Worm (Caenorhabditis elegans) whole organism, young adult: Measurements from ENCODE around the gene ceh-63.

Source experiments
- B0035.1 ChIP-seq: sonication (generic microtip); optimal IDR thresholded peaks from 2 replicates; lab custom pipeline; 2016; ENCODE audit warnings: missing genetic modification characterization, mild to moderate bottlenecking, missing compliant biosample characterization, missing genotype, missing genetic modification reagents
- B0336.3 ChIP-seq: fragments of 200-800 bp; sonication (Bioruptor generic); IDR thresholded peaks from 2 replicates; pipeline ENCODE4 v1.3.6; 2022; ENCODE audit warnings: missing genetic modification characterization, missing compliant biosample characterization
- F23B12.7 ChIP-seq: sonication (generic microtip); optimal IDR thresholded peaks from 2 replicates; lab custom pipeline; 2017; ENCODE audit warnings: missing genetic modification characterization, mild to moderate bottlenecking, missing compliant biosample characterization, antibody characterized with exemption, moderate library complexity; ENCODE audit not compliant: insufficient read depth
- F33H1.4 ChIP-seq: fragments of 200-800 bp; sonication (Bioruptor generic); IDR thresholded peaks from 2 replicates; pipeline ENCODE4 v1.3.6; 2022; ENCODE audit warnings: missing genetic modification reagents, missing genetic modification characterization, missing compliant biosample characterization
- F39B2.1 ChIP-seq: fragments of 200-800 bp; sonication (Bioruptor generic); IDR thresholded peaks from 2 replicates; pipeline ENCODE4 v1.3.6; 2022; ENCODE audit warnings: missing genetic modification reagents, missing genetic modification characterization, missing compliant biosample characterization
- F49E8.2 ChIP-seq: sonication (generic microtip); optimal IDR thresholded peaks from 3 replicates; lab custom pipeline; 2017; ENCODE audit warnings: missing genetic modification characterization, mild to moderate bottlenecking, missing compliant biosample characterization, antibody characterized with exemption, moderate library complexity; ENCODE audit not compliant: insufficient read depth
- Y53F4B.3 ChIP-seq: fragments of 200-800 bp; sonication (Bioruptor generic); IDR thresholded peaks from 2 replicates; pipeline ENCODE4 v1.3.6; 2022; ENCODE audit warnings: missing genetic modification reagents, missing genetic modification characterization, missing compliant biosample characterization
- Y53G8AR.9 ChIP-seq: fragments of 200-800 bp; sonication (Bioruptor generic); conservative IDR thresholded peaks from 2 replicates; pipeline ENCODE4 v1.3.6; 2022; ENCODE audit warnings: missing genetic modification reagents, missing genetic modification characterization, missing compliant biosample characterization
- ZK185.1 ChIP-seq: sonication (generic microtip); optimal IDR thresholded peaks from 2 replicates; lab custom pipeline; 2016; ENCODE audit warnings: mild to moderate bottlenecking, missing genetic modification characterization, missing compliant biosample characterization; ENCODE audit not compliant: poor library complexity, severe bottlenecking
- atf-7 ChIP-seq: sonication (generic microtip); optimal IDR thresholded peaks from 2 replicates; lab custom pipeline; 2017; ENCODE audit warnings: mild to moderate bottlenecking, missing genetic modification characterization, missing compliant biosample characterization
- attf-5 ChIP-seq: fragments of 200-800 bp; sonication (Bioruptor generic); optimal IDR thresholded peaks from 2 replicates; lab custom pipeline; 2018; ENCODE audit warnings: mild to moderate bottlenecking, missing genetic modification characterization, missing compliant biosample characterization
- bed-1 ChIP-seq: fragments of 200-800 bp; sonication (Bioruptor generic); IDR thresholded peaks from 2 replicates; pipeline ENCODE4 v1.3.6; 2022; ENCODE audit warnings: missing genetic modification reagents, missing genetic modification characterization, missing compliant biosample characterization
- cebp-1 ChIP-seq, 2 experiments: fragments of 200-800 bp in 1 of 2; sonication (Bioruptor generic) in 1 of 2; sonication (generic microtip) in 1 of 2; IDR thresholded peaks in 1 of 2; optimal IDR thresholded peaks in 1 of 2; 2 replicates each; pipeline versions ENCODE4 v1.3.6 to Lab custom; 2017 to 2022; ENCODE audit warnings: missing compliant biosample characterization in 2 of 2, missing genetic modification characterization in 2 of 2, mild to moderate bottlenecking in 1 of 2, missing genetic modification reagents in 1 of 2, moderate library complexity in 1 of 2
- ceh-100 ChIP-seq: fragments of 200-800 bp; sonication (Bioruptor generic); IDR thresholded peaks from 2 replicates; pipeline ENCODE4 v1.3.6; 2022; ENCODE audit warnings: missing genetic modification reagents, missing genetic modification characterization, missing compliant biosample characterization
- ceh-27 ChIP-seq: fragments of 200-800 bp; sonication (Bioruptor generic); optimal IDR thresholded peaks from 2 replicates; lab custom pipeline; 2018; ENCODE audit warnings: mild to moderate bottlenecking, missing genetic modification characterization, moderate library complexity, missing compliant biosample characterization
- ceh-79 ChIP-seq: sonication (generic microtip); optimal IDR thresholded peaks from 2 replicates; lab custom pipeline; 2017; ENCODE audit warnings: mild to moderate bottlenecking, missing genetic modification characterization, missing compliant biosample characterization
- dpff-1 ChIP-seq: sonication (generic microtip); optimal IDR thresholded peaks from 2 replicates; lab custom pipeline; 2017; ENCODE audit warnings: mild to moderate bottlenecking, missing genetic modification characterization, missing compliant biosample characterization
- egl-18 ChIP-seq: fragments of 200-800 bp; sonication (Bioruptor generic); IDR thresholded peaks from 2 replicates; pipeline ENCODE4 v1.3.6; 2022; ENCODE audit warnings: missing genetic modification reagents, missing genetic modification characterization, missing compliant biosample characterization
- fkh-3 ChIP-seq: sonication (generic microtip); optimal IDR thresholded peaks from 2 replicates; lab custom pipeline; 2016; ENCODE audit warnings: mild to moderate bottlenecking, missing genetic modification characterization, missing compliant biosample characterization
- him-1 ChIP-seq: sonication (generic microtip); optimal IDR thresholded peaks from 2 replicates; lab custom pipeline; 2016; ENCODE audit warnings: missing genotype, missing genetic modification reagents, missing genetic modification characterization, missing compliant biosample characterization
- hmg-1.2 ChIP-seq: fragments of 200-800 bp; sonication (Bioruptor generic); IDR thresholded peaks from 2 replicates; pipeline ENCODE4 v1.3.6; 2022; ENCODE audit warnings: missing genetic modification reagents, missing genetic modification characterization, missing compliant biosample characterization
- lin-26 ChIP-seq: fragments of 200-800 bp; sonication (Bioruptor generic); IDR thresholded peaks from 2 replicates; pipeline ENCODE4 v1.3.6; 2022; ENCODE audit warnings: missing genetic modification reagents, missing genetic modification characterization, missing compliant biosample characterization
- lin-35 ChIP-seq, 3 experiments: fragments of 150-350 bp in 2 of 3; sonication (generic microtip) in 1 of 3; optimal IDR thresholded peaks; 2 replicates each; lab custom pipeline; 2014 to 2018; ENCODE audit warnings: missing biosample characterization in 3 of 3, missing genetic modification characterization in 3 of 3, missing genetic modification reagents in 3 of 3
- madf-10 ChIP-seq: sonication (generic microtip); optimal IDR thresholded peaks from 2 replicates; lab custom pipeline; 2016; ENCODE audit warnings: mild to moderate bottlenecking, missing genetic modification characterization, missing compliant biosample characterization
- madf-6 ChIP-seq: fragments of 200-800 bp; sonication (Bioruptor generic); IDR thresholded peaks from 2 replicates; pipeline ENCODE4 v1.3.6; 2022; ENCODE audit warnings: missing genetic modification reagents, missing genetic modification characterization, missing compliant biosample characterization
- madf-8 ChIP-seq: fragments of 200-800 bp; sonication (Bioruptor generic); conservative IDR thresholded peaks from 2 replicates; pipeline ENCODE4 v1.3.6; 2022; ENCODE audit warnings: missing genetic modification reagents, missing genetic modification characterization, missing compliant biosample characterization
- nfya-1 ChIP-seq: sonication (generic microtip); optimal IDR thresholded peaks from 2 replicates; lab custom pipeline; 2017; ENCODE audit warnings: antibody characterized with exemption, missing compliant biosample characterization, missing genetic modification characterization, borderline replicate concordance; ENCODE audit not compliant: insufficient read depth
- nfya-2 ChIP-seq: fragments of 200-800 bp; sonication (Bioruptor generic); IDR thresholded peaks from 2 replicates; pipeline ENCODE4 v1.3.6; 2022; ENCODE audit warnings: missing genetic modification reagents, missing genetic modification characterization, missing compliant biosample characterization
- nhr-80 ChIP-seq: sonication (generic microtip); optimal IDR thresholded peaks from 2 replicates; lab custom pipeline; 2016; ENCODE audit warnings: missing genetic modification characterization, missing compliant biosample characterization
- pha-4 ChIP-seq: fragments of 150-350 bp; sonication (generic microtip); optimal IDR thresholded peaks from 2 replicates; lab custom pipeline; 2014; ENCODE audit warnings: missing biosample characterization, missing genetic modification reagents, missing genetic modification characterization
- rcor-1 ChIP-seq: fragments of 200-800 bp; sonication (Bioruptor generic); IDR thresholded peaks from 2 replicates; pipeline ENCODE4 v1.3.6; 2022; ENCODE audit warnings: missing genetic modification reagents, missing genetic modification characterization, missing compliant biosample characterization
- sdz-38 ChIP-seq: sonication (generic microtip); optimal IDR thresholded peaks from 2 replicates; lab custom pipeline; 2016; ENCODE audit warnings: missing genotype, missing genetic modification characterization, missing compliant biosample characterization
- snpc-1.3 ChIP-seq: sonication (generic microtip); optimal IDR thresholded peaks from 2 replicates; lab custom pipeline; 2017; ENCODE audit warnings: missing genetic modification characterization, mild to moderate bottlenecking, missing compliant biosample characterization, antibody characterized with exemption, moderate library complexity, missing genotype, missing genetic modification reagents; ENCODE audit not compliant: insufficient read depth
- somi-1 ChIP-seq: fragments of 200-800 bp; sonication (Bioruptor generic); optimal IDR thresholded peaks from 2 replicates; lab custom pipeline; 2018; ENCODE audit warnings: mild to moderate bottlenecking, missing genetic modification characterization, missing compliant biosample characterization
- tlf-1 ChIP-seq: fragments of 200-800 bp; sonication (Bioruptor generic); optimal IDR thresholded peaks from 2 replicates; lab custom pipeline; 2018; ENCODE audit warnings: mild to moderate bottlenecking, missing genetic modification characterization, missing compliant biosample characterization
- unc-130 ChIP-seq: sonication (generic microtip); optimal IDR thresholded peaks from 2 replicates; lab custom pipeline; 2016; ENCODE audit warnings: missing genetic modification reagents, missing genetic modification characterization, missing compliant biosample characterization
- zim-3 ChIP-seq: sonication (generic microtip); optimal IDR thresholded peaks from 2 replicates; lab custom pipeline; 2017; ENCODE audit warnings: mild to moderate bottlenecking, missing genetic modification characterization, moderate library complexity, missing compliant biosample characterization
- ztf-18 ChIP-seq: sonication (generic microtip); optimal IDR thresholded peaks from 2 replicates; lab custom pipeline; 2016; ENCODE audit warnings: missing genotype, mild to moderate bottlenecking, missing genetic modification characterization, missing compliant biosample characterization
- ztf-6 ChIP-seq: fragments of 200-800 bp; sonication (Bioruptor generic); IDR thresholded peaks from 2 replicates; pipeline ENCODE4 v1.3.6; 2022; ENCODE audit warnings: missing genetic modification reagents, missing genetic modification characterization, missing compliant biosample characterization

ceh-63 gene

ce11 chrX:3697623-3698022 lies 23.8 kb upstream of the ceh-63 start (continued):
- TF ChIP-seq unc-130 (GFP tag; lab: Kevin White, UChicago) (peak; percentile 50), F49E8.2 (tag; lab: Kevin White, UChicago) (no peak), tlf-1 (GFP tag; lab: Kevin White, UChicago) (peak; percentile 46), lin-35 (GFP tag; optimal IDR thresholded peaks at IDR 0.05; lab: Kevin White, UChicago) (peak in 1 of 3 experiments; percentile 69), fkh-3 (tag; lab: Kevin White, UChicago) (no peak), F23B12.7 (tag; lab: Kevin White, UChicago) (peak; percentile 75), sdz-38 (tag; lab: Kevin White, UChicago) (no peak), bed-1 (0 out of 2 replicates have a peak, but pooled peaks have one; percentile 78), nfya-2 (GFP tag; lab: Robert Waterston, UW) (no peak), ztf-18 (peak; percentile 74), hmg-1.2 (peak; percentile 89), Y53F4B.3 (no peak), pha-4 (no peak), cebp-1 (GFP tag; IDR thresholded peaks at IDR 0.05; lab: Robert Waterston, UW) (peak; percentile 56; the same call in 1 of the 2 replicates), cebp-1 (tag; optimal IDR thresholded peaks at IDR 0.05; lab: Kevin White, UChicago) (peak; percentile 76), lin-26 (peak; percentile 94), snpc-1.3 (peak; percentile 80), zim-3 (peak; percentile 65), dpff-1 (tag; lab: Kevin White, UChicago) (no peak), ZK185.1 (tag; lab: Kevin White, UChicago) (peak; percentile 81), ceh-27 (GFP tag; lab: Kevin White, UChicago) (peak; percentile 68), egl-18 (GFP tag; lab: Robert Waterston, UW) (no peak), ztf-6 (no peak; the same call in 1 of the 2 replicates), madf-8 (0 out of 2 replicates have a peak, but pooled peaks have one; percentile 27), B0035.1 (tag; lab: Kevin White, UChicago) (peak; percentile 65), rcor-1 (GFP tag; lab: Robert Waterston, UW) (peak; percentile 77), ceh-79 (tag; lab: Kevin White, UChicago) (peak; percentile 16), him-1 (tag; lab: Kevin White, UChicago) (peak; percentile 98), madf-6 (GFP tag; lab: Robert Waterston, UW) (peak; percentile 49; the same call in 1 of the 2 replicates), nhr-80 (tag; lab: Kevin White, UChicago) (peak; percentile 16), Y53G8AR.9 (GFP tag; lab: Robert Waterston, UW) (no peak)
- TF ChIP-seq, all 124 proteins: peak for 87

ce11 chrX:3696603-3697002 lies 22.7 kb upstream of the ceh-63 start, which contains the start of gene C01C4.3:
Gene C01C4.3, plus strand, starts transcription at chrX:3696903.
- TF ChIP-seq nfya-1 (tag; lab: Kevin White, UChicago) (no peak), ZK185.1 (tag; lab: Kevin White, UChicago) (no peak), him-1 (tag; lab: Kevin White, UChicago) (no peak), attf-5 (GFP tag; lab: Kevin White, UChicago) (no peak), F39B2.1 (GFP tag; lab: Robert Waterston, UW) (no peak), dpff-1 (tag; lab: Kevin White, UChicago) (no peak), madf-10 (tag; lab: Kevin White, UChicago) (no peak), B0336.3 (no peak), atf-7 (tag; lab: Kevin White, UChicago) (no peak), somi-1 (GFP tag; lab: Kevin White, UChicago) (no peak), nfya-2 (GFP tag; lab: Robert Waterston, UW) (no peak), F33H1.4 (no peak), cebp-1 (GFP tag; IDR thresholded peaks at IDR 0.05; lab: Robert Waterston, UW) (no peak), cebp-1 (tag; optimal IDR thresholded peaks at IDR 0.05; lab: Kevin White, UChicago) (no peak), ceh-100 (GFP tag; lab: Robert Waterston, UW) (no peak)
